Worm (Caenorhabditis elegans) whole organism, early embryonic: ENCODE results near the gene lig-4.

ENCODE experiments used
- B0310.2 ChIP-seq: sonication (generic microtip); optimal IDR thresholded peaks from 2 replicates; lab custom pipeline; 2016; ENCODE audit warnings: mild to moderate bottlenecking, missing genetic modification characterization, missing compliant biosample characterization
- F13C5.2 ChIP-seq: sonication (generic microtip); optimal IDR thresholded peaks from 2 replicates; lab custom pipeline; 2017; ENCODE audit warnings: mild to moderate bottlenecking, missing genetic modification characterization, inconsistent platforms, missing compliant biosample characterization
- aly-1 ChIP-seq: sonication (generic microtip); optimal IDR thresholded peaks from 2 replicates; lab custom pipeline; 2016; ENCODE audit warnings: missing genetic modification characterization, missing compliant biosample characterization
- ama-1 ChIP-seq: fragments of 150-350 bp; optimal IDR thresholded peaks from 2 replicates; lab custom pipeline; 2014
- ceh-13 ChIP-seq: fragments of 200-800 bp; sonication (Bioruptor generic); optimal IDR thresholded peaks from 2 replicates; lab custom pipeline; 2018; ENCODE audit warnings: mild to moderate bottlenecking, missing genetic modification characterization, missing compliant biosample characterization
- ceh-36 ChIP-seq: sonication (generic microtip); optimal IDR thresholded peaks from 2 replicates; lab custom pipeline; 2016; ENCODE audit warnings: missing genetic modification characterization, inconsistent platforms, missing compliant biosample characterization
- ets-7 ChIP-seq: sonication (generic microtip); optimal IDR thresholded peaks from 2 replicates; lab custom pipeline; 2016; ENCODE audit warnings: missing genotype, missing genetic modification characterization, missing compliant biosample characterization
- flt-1 ChIP-seq: fragments of 200-800 bp; sonication (Bioruptor generic); IDR thresholded peaks from 2 replicates; pipeline ENCODE4 v1.3.6; 2022; ENCODE audit warnings: missing genetic modification characterization, missing compliant biosample characterization
- hmbx-1 ChIP-seq: sonication (generic microtip); optimal IDR thresholded peaks from 2 replicates; lab custom pipeline; 2016; ENCODE audit warnings: mild to moderate bottlenecking, missing genetic modification characterization, missing compliant biosample characterization
- hmg-4 ChIP-seq: fragments of 200-800 bp; sonication (Bioruptor generic); optimal IDR thresholded peaks from 2 replicates; lab custom pipeline; 2018; ENCODE audit warnings: mild to moderate bottlenecking, missing genetic modification characterization, missing compliant biosample characterization
- hnd-1 ChIP-seq: sonication (generic microtip); optimal IDR thresholded peaks from 2 replicates; lab custom pipeline; 2016; ENCODE audit warnings: missing genetic modification characterization, missing compliant biosample characterization
- pes-1 ChIP-seq: fragments of 200-800 bp; sonication (Bioruptor generic); IDR thresholded peaks from 2 replicates; pipeline ENCODE4 v1.3.6; 2022; ENCODE audit warnings: missing genetic modification reagents, missing genetic modification characterization, missing compliant biosample characterization
- scrt-1 ChIP-seq: fragments of 200-800 bp; sonication (Bioruptor generic); IDR thresholded peaks from 2 replicates; pipeline ENCODE4 v1.3.6; 2022; ENCODE audit warnings: missing genetic modification characterization, missing compliant biosample characterization
- sea-1 ChIP-seq: fragments of 200-800 bp; sonication (Bioruptor generic); conservative IDR thresholded peaks from 2 replicates; pipeline ENCODE4 v1.3.6; 2022; ENCODE audit warnings: missing genetic modification characterization, missing compliant biosample characterization
- tbx-11 ChIP-seq: fragments of 200-800 bp; sonication (Bioruptor generic); IDR thresholded peaks from 2 replicates; pipeline ENCODE4 v1.3.6; 2022; ENCODE audit warnings: missing genetic modification characterization, missing compliant biosample characterization
- tbx-37 ChIP-seq: fragments of 200-800 bp; sonication (Bioruptor generic); conservative IDR thresholded peaks from 2 replicates; pipeline ENCODE4 v1.3.6; 2022; ENCODE audit warnings: missing genetic modification reagents, missing genetic modification characterization, missing compliant biosample characterization
- tra-4 ChIP-seq: sonication (generic microtip); optimal IDR thresholded peaks from 2 replicates; lab custom pipeline; 2017; ENCODE audit warnings: missing genetic modification characterization, missing compliant biosample characterization

Gene lig-4

ce11 chrIII:7498346-7498745, 22.9 kb upstream of the lig-4 start:
- TF ChIP-seq F13C5.2 (peak; percentile 75), ets-7 (tag; lab: Kevin White, UChicago) (no peak), hmg-4 (peak; percentile 62), pes-1 (GFP tag; lab: Robert Waterston, UW) (0 out of 2 replicates have a peak, but pooled peaks have one; percentile 35)

ce11 chrIII:7499421-7499902, 21.8 kb upstream of the lig-4 start, which contains the start of the genes C07H6.9 and sap-140:
TSS of gene C07H6.9 (minus strand) at chrIII:7499471.
TSS of gene sap-140 (plus strand) at chrIII:7499738.
- TF ChIP-seq hnd-1 (tag; lab: Kevin White, UChicago) (no peak), F13C5.2 (peak; percentile 51)

DNA sequence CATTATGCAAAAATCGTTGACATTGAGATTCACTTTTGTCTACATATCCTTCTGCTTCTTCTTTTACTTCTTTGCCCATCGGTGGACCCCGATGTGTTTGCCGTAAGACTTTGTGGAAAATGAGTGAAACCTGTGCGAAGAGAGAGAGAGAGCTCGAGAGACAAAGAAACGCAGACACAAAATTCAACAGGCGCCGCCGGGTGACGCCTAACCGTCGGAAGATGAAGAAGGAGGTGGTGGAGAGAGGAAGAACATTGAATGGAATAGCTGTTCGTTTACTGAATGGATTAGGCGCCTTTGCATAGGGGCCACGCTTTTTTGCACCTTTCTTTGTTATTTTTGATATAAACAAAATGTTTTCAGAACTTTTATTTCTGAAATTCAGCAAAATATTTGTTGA, 14.3 kb upstream of the lig-4 start:
- TF ChIP-seq ets-7 (tag; lab: Kevin White, UChicago) (no peak), ama-1 (lab: Kevin White, UChicago) (no peak), tbx-37 (GFP tag; lab: Robert Waterston, UW) (no peak), hmbx-1 (tag; lab: Kevin White, UChicago) (no peak), pes-1 (GFP tag; lab: Robert Waterston, UW) (no peak), scrt-1 (GFP tag; lab: Robert Waterston, UW) (no peak), hnd-1 (tag; lab: Kevin White, UChicago) (no peak), ceh-36 (tag; lab: Kevin White, UChicago) (no peak), ceh-13 (no peak), aly-1 (tag; lab: Kevin White, UChicago) (no peak), hmg-4 (no peak), tbx-11 (GFP tag; lab: Robert Waterston, UW) (no peak)

- TF ChIP-seq sea-1: no peak
- TF ChIP-seq F13C5.2: no peak
- TF ChIP-seq scrt-1 (GFP tag; lab: Robert Waterston, UW): no peak
- TF ChIP-seq hmg-4: no peak
- TF ChIP-seq ceh-36 (tag; lab: Kevin White, UChicago): no peak
- TF ChIP-seq tra-4: no peak
- no peak for TF ChIP-seq ama-1 (lab: Kevin White, UChicago)
- no peak for TF ChIP-seq aly-1 (tag; lab: Kevin White, UChicago)
- no peak for TF ChIP-seq pes-1 (GFP tag; lab: Robert Waterston, UW)
- TF ChIP-seq ets-7 (tag; lab: Kevin White, UChicago): no peak
- TF ChIP-seq hmbx-1 (tag; lab: Kevin White, UChicago): no peak
- no peak for TF ChIP-seq tbx-11 (GFP tag; lab: Robert Waterston, UW)
- no peak for TF ChIP-seq hnd-1 (tag; lab: Kevin White, UChicago)
- TF ChIP-seq flt-1 (GFP tag; lab: Robert Waterston, UW): no peak
- no peak for TF ChIP-seq B0310.2 (tag; lab: Kevin White, UChicago)
- no peak for TF ChIP-seq tbx-37 (GFP tag; lab: Robert Waterston, UW)
- no peak for TF ChIP-seq ceh-13
These were observed 13.1 kb upstream of the lig-4 start, which contains the start of gene cls-1 for ce11 chrIII:7508128-7508635. TSS of gene cls-1 (plus strand) at chrIII:7508178.

ce11 chrIII:7518424-7518823, 2.8 kb upstream of the lig-4 start, which contains the start of gene clk-2:
TSS of gene clk-2 (minus strand) at chrIII:7518524.
- TF ChIP-seq tbx-11 (GFP tag; lab: Robert Waterston, UW): no peak
- TF ChIP-seq B0310.2 (tag; lab: Kevin White, UChicago): no peak
- TF ChIP-seq scrt-1 (GFP tag; lab: Robert Waterston, UW): no peak
- TF ChIP-seq hmbx-1 (tag; lab: Kevin White, UChicago): no peak
- TF ChIP-seq tbx-37 (GFP tag; lab: Robert Waterston, UW): no peak
- no peak for TF ChIP-seq ceh-13
- TF ChIP-seq sea-1: no peak
- no peak for TF ChIP-seq aly-1 (tag; lab: Kevin White, UChicago)
- TF ChIP-seq hmg-4: no peak
- no peak for TF ChIP-seq ama-1 (lab: Kevin White, UChicago)
- no peak for TF ChIP-seq flt-1 (GFP tag; lab: Robert Waterston, UW)
- no peak for TF ChIP-seq ceh-36 (tag; lab: Kevin White, UChicago)
- TF ChIP-seq hnd-1 (tag; lab: Kevin White, UChicago): no peak
- no peak for TF ChIP-seq F13C5.2

- TF ChIP-seq ama-1 (lab: Kevin White, UChicago): no peak
- TF ChIP-seq ets-7 (tag; lab: Kevin White, UChicago): peak; percentile 57
- peak; percentile 65 for TF ChIP-seq flt-1 (GFP tag; lab: Robert Waterston, UW)
- peak; percentile 55 for TF ChIP-seq F13C5.2
- 0 out of 2 replicates have a peak, but pooled peaks have one; percentile 54 for TF ChIP-seq tbx-11 (GFP tag; lab: Robert Waterston, UW)
- no peak for TF ChIP-seq ceh-36 (tag; lab: Kevin White, UChicago)
- TF ChIP-seq hnd-1 (tag; lab: Kevin White, UChicago): peak; percentile 39
- peak; percentile 45 for TF ChIP-seq tra-4
- peak; percentile 49 for TF ChIP-seq hmg-4
- no peak for TF ChIP-seq ceh-13
- no peak for TF ChIP-seq pes-1 (GFP tag; lab: Robert Waterston, UW)
- TF ChIP-seq aly-1 (tag; lab: Kevin White, UChicago): peak; percentile 2
- TF ChIP-seq scrt-1 (GFP tag; lab: Robert Waterston, UW): 0 out of 2 replicates have a peak, but pooled peaks have one; percentile 53
- peak; percentile 98 for TF ChIP-seq tbx-37 (GFP tag; lab: Robert Waterston, UW)
- no peak for TF ChIP-seq hmbx-1 (tag; lab: Kevin White, UChicago)
- TF ChIP-seq B0310.2 (tag; lab: Kevin White, UChicago): peak; percentile 11
- TF ChIP-seq sea-1: peak; percentile 63; the same call in 1 of the 2 replicates
These were observed 591 bp upstream of the lig-4 start, which contains the start of the genes cux-7 and C07H6.2 for ce11 chrIII:7520672-7521071. TSS of gene cux-7 (minus strand) at chrIII:7520845. TSS of gene C07H6.2 (plus strand) at chrIII:7521009.

ce11 chrIII:7524830-7525344, 3.6 kb downstream of the lig-4 start:
- no peak for TF ChIP-seq ama-1 (lab: Kevin White, UChicago)
